Fruit fly (Drosophila melanogaster) whole organism, embryonic: ENCODE results near the gene barc.

ENCODE experiments used
- Antp ChIP-seq: fragments of 200-800 bp; sonication (Bioruptor generic); optimal IDR thresholded peaks from 3 replicates; lab custom pipeline; 2016; ENCODE audit warnings: missing biosample characterization, missing genetic modification characterization
- CG10565 ChIP-seq: fragments of 200-800 bp; sonication (Bioruptor generic); optimal IDR thresholded peaks from 3 replicates; lab custom pipeline; 2016; ENCODE audit warnings: missing biosample characterization, mild to moderate bottlenecking, missing genetic modification characterization
- CG11456 ChIP-seq: fragments of 200-800 bp; sonication (Bioruptor generic); IDR thresholded peaks from 3 replicates; pipeline ENCODE4 v1.3.6; 2022; ENCODE audit warnings: missing biosample characterization, missing genetic modification characterization
- CG12744 ChIP-seq: fragments of 200-800 bp; sonication (Bioruptor generic); optimal IDR thresholded peaks from 2 replicates; lab custom pipeline; 2016; ENCODE audit warnings: missing biosample characterization, missing genetic modification characterization
- CG14965 ChIP-seq: fragments of 200-800 bp; sonication (Bioruptor generic); optimal IDR thresholded peaks from 2 replicates; lab custom pipeline; 2016; ENCODE audit warnings: missing biosample characterization, missing genetic modification characterization, borderline replicate concordance
- CG1792 ChIP-seq: fragments of 200-800 bp; sonication (Bioruptor generic); optimal IDR thresholded peaks from 2 replicates; lab custom pipeline; 2016; ENCODE audit warnings: missing biosample characterization, missing genetic modification characterization
- CG18476 ChIP-seq: fragments of 200-800 bp; sonication (Bioruptor generic); optimal IDR thresholded peaks from 2 replicates; lab custom pipeline; 2016; ENCODE audit warnings: missing biosample characterization, mild to moderate bottlenecking, missing genetic modification characterization
- CG2199 ChIP-seq: fragments of 200-800 bp; sonication (Bioruptor generic); IDR thresholded peaks from 3 replicates; pipeline ENCODE4 v1.3.6; 2022; ENCODE audit warnings: missing biosample characterization, missing genetic modification characterization
- CG2875 ChIP-seq: fragments of 200-800 bp; sonication (Bioruptor generic); optimal IDR thresholded peaks from 2 replicates; lab custom pipeline; 2017; ENCODE audit warnings: missing biosample characterization, mild to moderate bottlenecking, missing genetic modification characterization, missing genetic modification reagents
- CG31365 ChIP-seq: fragments of 200-800 bp; sonication (Bioruptor generic); optimal IDR thresholded peaks from 2 replicates; lab custom pipeline; 2018; ENCODE audit warnings: missing biosample characterization, mild to moderate bottlenecking, missing genetic modification characterization
- CG33213 ChIP-seq: fragments of 200-800 bp; sonication (Bioruptor generic); optimal IDR thresholded peaks from 3 replicates; lab custom pipeline; 2016; ENCODE audit warnings: missing biosample characterization, missing genetic modification characterization
- CG4424 ChIP-seq: fragments of 200-800 bp; sonication (Bioruptor generic); optimal IDR thresholded peaks from 3 replicates; lab custom pipeline; 2016; ENCODE audit warnings: missing biosample characterization, missing genetic modification characterization
- CG7556 ChIP-seq: fragments of 200-800 bp; sonication (Bioruptor generic); optimal IDR thresholded peaks from 2 replicates; lab custom pipeline; 2017; ENCODE audit warnings: missing biosample characterization, mild to moderate bottlenecking, missing genetic modification characterization
- CG7839 ChIP-seq: fragments of 200-800 bp; sonication (Bioruptor generic); optimal IDR thresholded peaks from 3 replicates; lab custom pipeline; 2018; ENCODE audit warnings: missing biosample characterization, mild to moderate bottlenecking, missing genetic modification characterization, moderate library complexity
- CG7928 ChIP-seq: fragments of 200-800 bp; sonication (Bioruptor generic); optimal IDR thresholded peaks from 2 replicates; lab custom pipeline; 2017; ENCODE audit warnings: missing biosample characterization, mild to moderate bottlenecking, missing genetic modification characterization
- CG9797 ChIP-seq: fragments of 200-800 bp; sonication (Bioruptor generic); optimal IDR thresholded peaks from 3 replicates; lab custom pipeline; 2018; ENCODE audit warnings: missing biosample characterization, mild to moderate bottlenecking, missing genetic modification characterization
- Dip3 ChIP-seq: fragments of 200-800 bp; sonication (Bioruptor generic); optimal IDR thresholded peaks from 3 replicates; lab custom pipeline; 2016; ENCODE audit warnings: missing biosample characterization, missing genetic modification characterization
- Dll ChIP-seq: fragments of 200-800 bp; sonication (Bioruptor generic); IDR thresholded peaks from 4 replicates; pipeline ENCODE4 v1.3.6; 2022; ENCODE audit warnings: missing biosample characterization, missing genetic modification characterization; ENCODE audit not compliant: partially characterized antibody
- HLH3B ChIP-seq: fragments of 200-800 bp; sonication (Bioruptor generic); IDR thresholded peaks from 2 replicates; pipeline ENCODE4 v1.3.6; 2022; ENCODE audit warnings: missing biosample characterization, missing genetic modification characterization
- HLH54F ChIP-seq: fragments of 200-800 bp; sonication (Bioruptor generic); optimal IDR thresholded peaks from 3 replicates; lab custom pipeline; 2016; ENCODE audit warnings: missing biosample characterization, missing genetic modification characterization
- Hr3 ChIP-seq: fragments of 200-800 bp; sonication (Bioruptor generic); optimal IDR thresholded peaks from 3 replicates; lab custom pipeline; 2016; ENCODE audit warnings: missing biosample characterization, missing genetic modification characterization
- Kr ChIP-seq: fragments of 200-800 bp; sonication (Bioruptor generic); optimal IDR thresholded peaks from 2 replicates; lab custom pipeline; 2017; ENCODE audit warnings: missing biosample characterization, mild to moderate bottlenecking, missing genetic modification characterization
- Med ChIP-seq: fragments of 200-800 bp; sonication (Bioruptor generic); peaks from one replicate; lab custom pipeline; 2016; ENCODE audit warnings: missing biosample characterization, missing genetic modification characterization, mild to moderate bottlenecking, inconsistent platforms, moderate library complexity
- Pdp1 ChIP-seq, 2 experiments: fragments of 200-800 bp; sonication (Bioruptor generic); optimal IDR thresholded peaks; 3 replicates each; lab custom pipeline; 2016; ENCODE audit warnings: missing biosample characterization in 2 of 2, missing genetic modification characterization in 2 of 2, mild to moderate bottlenecking in 1 of 2, moderate library complexity in 1 of 2
- ac ChIP-seq: fragments of 200-800 bp; sonication (Bioruptor generic); optimal IDR thresholded peaks from 3 replicates; lab custom pipeline; 2017; ENCODE audit warnings: missing biosample characterization, mild to moderate bottlenecking, missing genetic modification characterization
- ara ChIP-seq: fragments of 200-800 bp; sonication (Bioruptor generic); IDR thresholded peaks from 2 replicates; pipeline ENCODE4 v1.3.6; 2022; ENCODE audit warnings: missing biosample characterization, missing genetic modification characterization
- cato ChIP-seq: fragments of 200-800 bp; sonication (Bioruptor generic); optimal IDR thresholded peaks from 2 replicates; lab custom pipeline; 2016; ENCODE audit warnings: missing biosample characterization, missing genetic modification characterization, borderline replicate concordance
- disco-r ChIP-seq: fragments of 200-800 bp; sonication (Bioruptor generic); optimal IDR thresholded peaks from 2 replicates; lab custom pipeline; 2016; ENCODE audit warnings: missing biosample characterization, missing genetic modification characterization
- emc ChIP-seq: fragments of 200-800 bp; sonication (Bioruptor generic); optimal IDR thresholded peaks from 2 replicates; lab custom pipeline; 2016; ENCODE audit warnings: missing biosample characterization, missing genetic modification characterization
- ems ChIP-seq: fragments of 200-800 bp; sonication (Bioruptor generic); optimal IDR thresholded peaks from 3 replicates; lab custom pipeline; 2016; ENCODE audit warnings: missing biosample characterization, missing genetic modification characterization
- fd102C ChIP-seq: fragments of 200-800 bp; sonication (Bioruptor generic); optimal IDR thresholded peaks from 2 replicates; lab custom pipeline; 2018; ENCODE audit warnings: missing biosample characterization, mild to moderate bottlenecking, missing genetic modification characterization, moderate library complexity
- fd3F ChIP-seq: fragments of 200-800 bp; sonication (Bioruptor generic); optimal IDR thresholded peaks from 2 replicates; lab custom pipeline; 2018; ENCODE audit warnings: missing biosample characterization, mild to moderate bottlenecking, missing genetic modification characterization, moderate library complexity
- fd64A ChIP-seq: fragments of 200-800 bp; sonication (Bioruptor generic); optimal IDR thresholded peaks from 3 replicates; lab custom pipeline; 2018; ENCODE audit warnings: missing biosample characterization, mild to moderate bottlenecking, missing genetic modification characterization
- ftz-f1 ChIP-seq: fragments of 200-800 bp; sonication (Bioruptor generic); optimal IDR thresholded peaks from 2 replicates; lab custom pipeline; 2016; ENCODE audit warnings: missing biosample characterization, missing genetic modification characterization
- grau ChIP-seq: fragments of 200-800 bp; optimal IDR thresholded peaks from 3 replicates; lab custom pipeline; 2019; ENCODE audit warnings: missing biosample characterization, mild to moderate bottlenecking, missing genetic modification characterization, moderate library complexity
- gt ChIP-seq: fragments of 200-800 bp; sonication (Bioruptor generic); IDR thresholded peaks from 2 replicates; pipeline ENCODE4 v1.3.6; 2022; ENCODE audit warnings: missing biosample characterization, missing genetic modification characterization
- pnt ChIP-seq: fragments of 200-800 bp; sonication (Bioruptor generic); optimal IDR thresholded peaks from 3 replicates; lab custom pipeline; 2016; ENCODE audit warnings: missing biosample characterization, missing genetic modification characterization
- run ChIP-seq: fragments of 200-800 bp; sonication (Bioruptor generic); optimal IDR thresholded peaks from 3 replicates; lab custom pipeline; 2018; ENCODE audit warnings: missing biosample characterization, mild to moderate bottlenecking, missing genetic modification characterization
- sens ChIP-seq: fragments of 200-800 bp; sonication (Bioruptor generic); peaks from one replicate; lab custom pipeline; 2016; ENCODE audit warnings: missing biosample characterization, missing genetic modification characterization
- seq ChIP-seq: fragments of 200-800 bp; sonication (Bioruptor generic); IDR thresholded peaks from 2 replicates; pipeline ENCODE4 v1.3.6; 2022; ENCODE audit warnings: missing biosample characterization, missing genetic modification characterization
- sim ChIP-seq: fragments of 200-800 bp; sonication (Bioruptor generic); IDR thresholded peaks from 2 replicates; pipeline ENCODE4 v1.3.6; 2022; ENCODE audit warnings: missing biosample characterization, missing genetic modification characterization
- slbo ChIP-seq: fragments of 200-800 bp; sonication (Bioruptor generic); IDR thresholded peaks from 2 replicates; pipeline ENCODE4 v1.3.6; 2022; ENCODE audit warnings: missing biosample characterization, missing genetic modification characterization
- sqz ChIP-seq: fragments of 200-800 bp; sonication (Bioruptor generic); optimal IDR thresholded peaks from 3 replicates; lab custom pipeline; 2018; ENCODE audit warnings: missing biosample characterization, mild to moderate bottlenecking, missing genetic modification characterization
- stc ChIP-seq: fragments of 200-800 bp; sonication (Bioruptor generic); IDR thresholded peaks from 2 replicates; pipeline ENCODE4 v1.3.6; 2022; ENCODE audit warnings: missing biosample characterization, missing genetic modification characterization
- tll ChIP-seq, 2 experiments: fragments of 200-800 bp in 1 of 2; fragments of >200 bp in 1 of 2; sonication (Bioruptor generic) in 1 of 2; optimal IDR thresholded peaks; 2 replicates each; lab custom pipeline; 2017 to 2019; ENCODE audit warnings: missing biosample characterization in 2 of 2, missing genetic modification characterization in 2 of 2, mild to moderate bottlenecking in 1 of 2, moderate library complexity in 1 of 2
- twi ChIP-seq: fragments of 200-800 bp; optimal IDR thresholded peaks from 2 replicates; lab custom pipeline; 2019; ENCODE audit warnings: missing biosample characterization, mild to moderate bottlenecking, missing genetic modification characterization, moderate library complexity
- wek ChIP-seq: fragments of 200-800 bp; sonication (Bioruptor generic); optimal IDR thresholded peaks from 3 replicates; lab custom pipeline; 2018; ENCODE audit warnings: missing biosample characterization, mild to moderate bottlenecking, missing genetic modification characterization, moderate library complexity
- zen ChIP-seq: fragments of 200-800 bp; sonication (Bioruptor generic); optimal IDR thresholded peaks from 3 replicates; lab custom pipeline; 2018; ENCODE audit warnings: missing biosample characterization, mild to moderate bottlenecking, missing genetic modification characterization, moderate library complexity

Gene barc

DNA sequence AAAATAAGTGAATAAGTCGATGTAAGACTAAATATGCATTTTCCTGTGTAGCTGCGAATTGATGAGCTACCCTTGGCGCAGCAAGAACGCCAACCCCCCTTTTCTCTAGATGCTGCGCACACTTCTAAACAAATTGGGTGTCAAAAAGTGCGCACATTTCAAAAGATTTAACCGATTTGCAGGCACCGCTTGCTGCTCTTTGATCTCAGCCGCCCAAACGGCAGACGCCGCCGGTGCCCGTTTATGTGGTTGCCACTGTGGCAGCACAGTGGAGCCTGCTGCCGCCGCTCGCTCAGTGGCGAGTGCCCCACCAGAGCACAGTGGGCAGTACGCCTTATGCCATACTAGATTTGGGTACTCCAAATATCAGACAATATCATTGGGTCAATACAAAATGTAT, 17.6 kb upstream of the barc start (continued):
- TF ChIP-seq CG11456 (GFP tag; lab: Robert Waterston, UW) (peak; percentile 59; the same call in 1 of the 3 replicates), grau (tag; lab: Kevin White, UChicago) (peak; percentile 37)

- peak; percentile 19 for TF ChIP-seq Med (GFP tag; lab: Kevin White, UChicago)
- TF ChIP-seq twi: peak; percentile 6
- no peak for TF ChIP-seq run (tag; lab: Kevin White, UChicago)
- no peak for TF ChIP-seq Dip3 (GFP tag; lab: Kevin White, UChicago)
- peak; percentile 14 for TF ChIP-seq zen (tag; lab: Kevin White, UChicago)
- TF ChIP-seq Dll (GFP tag; lab: Robert Waterston, UW): no peak
- peak in 1 of 2 experiments; percentile 98 for TF ChIP-seq tll (GFP tag; optimal IDR thresholded peaks at IDR 0.05; lab: Kevin White, UChicago)
- 0 out of 3 replicates have a peak, but pooled peaks have one; percentile 20 for TF ChIP-seq CG2199 (GFP tag; lab: Robert Waterston, UW)
- TF ChIP-seq sim (GFP tag; lab: Robert Waterston, UW): no peak
- TF ChIP-seq CG4424 (GFP tag; lab: Kevin White, UChicago): no peak
- peak; percentile 29 for TF ChIP-seq fd102C (GFP tag; lab: Kevin White, UChicago)
These were observed 16.4 kb upstream of the barc start for dm6 chr3L:21449336-21449735.

DNA sequence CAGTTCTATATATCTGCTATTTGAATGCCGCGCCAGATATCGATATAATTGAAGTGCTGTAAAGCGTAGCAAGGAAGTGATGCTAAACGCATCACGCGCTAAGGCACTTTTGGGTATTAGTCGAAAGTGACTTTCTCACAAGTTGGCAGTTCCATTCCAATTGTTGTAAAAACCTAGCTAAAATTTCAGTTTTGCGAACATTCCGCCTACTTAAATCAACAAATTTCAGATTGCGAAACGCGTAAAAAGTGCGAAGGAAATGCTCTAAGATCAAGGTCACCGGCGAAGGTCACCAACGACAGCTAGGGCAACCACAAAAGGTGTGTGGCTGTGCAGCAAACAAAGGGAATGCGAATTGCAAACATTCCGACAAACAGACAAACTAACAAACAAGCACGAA, 12.8 kb upstream of the barc start, which contains the start of gene Syx7:
Gene Syx7, plus strand, starts transcription at position 131 of the 400 bp plus-strand sequence.
- TF ChIP-seq pnt (GFP tag; lab: Kevin White, UChicago): no peak
- no peak for TF ChIP-seq wek (GFP tag; lab: Kevin White, UChicago)
- no peak for TF ChIP-seq CG14965 (GFP tag; lab: Kevin White, UChicago)
- peak; percentile 8 for TF ChIP-seq CG12744 (GFP tag; lab: Kevin White, UChicago)
- no peak for TF ChIP-seq CG7839
- TF ChIP-seq ac (GFP tag; lab: Kevin White, UChicago): no peak
- TF ChIP-seq CG1792: no peak
- TF ChIP-seq slbo (GFP tag; lab: Robert Waterston, UW): peak; percentile 50; the same call in 1 of the 2 replicates
- no peak for TF ChIP-seq ara (GFP tag; lab: Robert Waterston, UW)
- no peak for TF ChIP-seq Hr3
- peak; percentile 84 for TF ChIP-seq ftz-f1 (GFP tag; lab: Kevin White, UChicago)
- TF ChIP-seq seq (GFP tag; lab: Robert Waterston, UW): no peak
- no peak for TF ChIP-seq CG2875 (GFP tag; lab: Kevin White, UChicago)
- TF ChIP-seq CG31365 (tag; lab: Kevin White, UChicago): no peak
- TF ChIP-seq CG33213 (GFP tag; lab: Kevin White, UChicago): peak; percentile 65
- no peak for TF ChIP-seq HLH3B (GFP tag; lab: Robert Waterston, UW)
- TF ChIP-seq fd3F (GFP tag; lab: Kevin White, UChicago): no peak
- TF ChIP-seq sens (GFP tag; lab: Kevin White, UChicago): peak; percentile 81
- TF ChIP-seq Antp (GFP tag; lab: Kevin White, UChicago): peak; percentile 16
- TF ChIP-seq disco-r (GFP tag; lab: Kevin White, UChicago): no peak
- no peak for TF ChIP-seq gt
- peak; percentile 23 to 45 for TF ChIP-seq Pdp1 (GFP tag; optimal IDR thresholded peaks at IDR 0.05; lab: Kevin White, UChicago)
- no peak for TF ChIP-seq CG10565 (GFP tag; lab: Kevin White, UChicago)
- no peak for TF ChIP-seq CG18476 (GFP tag; lab: Kevin White, UChicago)
- peak; percentile 26 for TF ChIP-seq HLH54F (GFP tag; lab: Kevin White, UChicago)
- no peak for TF ChIP-seq cato (GFP tag; lab: Kevin White, UChicago)
- no peak for TF ChIP-seq stc
- TF ChIP-seq emc (GFP tag; lab: Kevin White, UChicago): no peak
- TF ChIP-seq CG7928 (GFP tag; lab: Kevin White, UChicago): no peak
- TF ChIP-seq CG7556 (GFP tag; lab: Kevin White, UChicago): no peak
- peak; percentile 75 for TF ChIP-seq CG9797 (GFP tag; lab: Kevin White, UChicago)
- no peak for TF ChIP-seq sqz (GFP tag; lab: Kevin White, UChicago)
- peak; percentile 20 for TF ChIP-seq ems
- TF ChIP-seq fd64A (GFP tag; lab: Kevin White, UChicago): no peak
- TF ChIP-seq Kr (GFP tag; lab: Kevin White, UChicago): no peak
